Fruit fly (Drosophila melanogaster): Measurements from ENCODE around the gene CG33257.

dm6 chr3L:16330740-16331139 lies 15.4 kb upstream of the CG33257 start, which contains the start of gene CG33060:
- no peak for TF ChIP-seq Myc (optimal IDR thresholded peaks at IDR 0.05)
- TF ChIP-seq Sin3A (optimal IDR thresholded peaks at IDR 0.05): no peak
- no peak for TF ChIP-seq psq (optimal IDR thresholded peaks at IDR 0.05)
- TF ChIP-seq ttk (optimal IDR thresholded peaks at IDR 0.05): no peak
